Worm (Caenorhabditis elegans): ENCODE measurements around the gene sgca-1.

The sgca-1 gene

ce11 chrX:6739034-6740008 lies 50.0 kb downstream of the sgca-1 start:
- TF ChIP-seq ceh-45 (GFP tag; IDR thresholded peaks at IDR 0.05): no peak
- TF ChIP-seq F13H6.1 (tag; optimal IDR thresholded peaks at IDR 0.05): no peak
- TF ChIP-seq unc-42 (tag; optimal IDR thresholded peaks at IDR 0.05): peak; percentile 74
- peak; percentile 6 for TF ChIP-seq hlh-30 (tag; optimal IDR thresholded peaks at IDR 0.05; ENCODE audit: insufficient read depth)

- TF ChIP-seq Y22D7AL.16 (tag; optimal IDR thresholded peaks at IDR 0.05): no peak
- TF ChIP-seq fkh-6 (tag; optimal IDR thresholded peaks at IDR 0.05): no peak
- TF ChIP-seq dmd-4 (tag; optimal IDR thresholded peaks at IDR 0.05; ENCODE audit: borderline replicate concordance): no peak
- TF ChIP-seq pros-1 (tag; optimal IDR thresholded peaks at IDR 0.05): no peak
- TF ChIP-seq elt-2 (tag; optimal IDR thresholded peaks at IDR 0.05): no peak
- no peak for TF ChIP-seq ceh-6 (GFP tag; optimal IDR thresholded peaks at IDR 0.05)
- no peak for TF ChIP-seq npax-4 (tag; optimal IDR thresholded peaks at IDR 0.05)
Observed at ce11 chrX:6738535-6738934, 50.8 kb downstream of the sgca-1 start.

- TF ChIP-seq hlh-30 (tag; optimal IDR thresholded peaks at IDR 0.05; ENCODE audit: insufficient read depth): peak; percentile 74
- TF ChIP-seq tbx-2 (tag; optimal IDR thresholded peaks at IDR 0.05): peak; percentile 73
- no peak for TF ChIP-seq eyg-1 (tag; optimal IDR thresholded peaks at IDR 0.05)
- no peak for TF ChIP-seq npax-4 (tag; optimal IDR thresholded peaks at IDR 0.05)
- TF ChIP-seq ceh-18 (tag; optimal IDR thresholded peaks at IDR 0.05): peak; percentile 94
- peak; percentile 4 for TF ChIP-seq ceh-19 (GFP tag; optimal IDR thresholded peaks at IDR 0.05)
- peak; percentile 50 for TF ChIP-seq pqm-1 (tag; optimal IDR thresholded peaks at IDR 0.05)
- peak; percentile 65 for TF ChIP-seq ceh-34 (tag; optimal IDR thresholded peaks at IDR 0.05)
- TF ChIP-seq nfya-1 (tag; optimal IDR thresholded peaks at IDR 0.05): peak; percentile 55
- no peak for TF ChIP-seq sox-2 (GFP tag; IDR thresholded peaks at IDR 0.05)
- no peak for TF ChIP-seq ets-4 (tag; optimal IDR thresholded peaks at IDR 0.05)
- peak; percentile 70 for TF ChIP-seq ceh-31 (tag; optimal IDR thresholded peaks at IDR 0.05)
- peak; percentile 3 for TF ChIP-seq sdc-2 (tag; optimal IDR thresholded peaks at IDR 0.05)
- peak; percentile 62 for TF ChIP-seq pros-1 (tag; optimal IDR thresholded peaks at IDR 0.05)
- TF ChIP-seq F13H6.1 (tag; optimal IDR thresholded peaks at IDR 0.05): peak; percentile 60
- TF ChIP-seq rnt-1 (tag; optimal IDR thresholded peaks at IDR 0.05): peak; percentile 92
- peak; percentile 41 for TF ChIP-seq dve-1 (tag; optimal IDR thresholded peaks at IDR 0.05)
- TF ChIP-seq T23F11.4 (GFP tag; optimal IDR thresholded peaks at IDR 0.05): peak; percentile 41
- TF ChIP-seq sox-4 (tag; optimal IDR thresholded peaks at IDR 0.05): peak; percentile 1
- no peak for TF ChIP-seq nhr-11 (tag; optimal IDR thresholded peaks at IDR 0.05)
- TF ChIP-seq hlh-8 (tag; optimal IDR thresholded peaks at IDR 0.05): peak; percentile 57
- TF ChIP-seq fkh-6 (tag; optimal IDR thresholded peaks at IDR 0.05): no peak
- peak; percentile 85 for TF ChIP-seq ref-2 (tag; optimal IDR thresholded peaks at IDR 0.05)
- peak; percentile 80 for TF ChIP-seq elt-2 (tag; optimal IDR thresholded peaks at IDR 0.05)
- peak; percentile 38 for TF ChIP-seq K09A11.1 (tag; optimal IDR thresholded peaks at IDR 0.05; ENCODE audit: insufficient read depth)
- TF ChIP-seq unc-55 (GFP tag; optimal IDR thresholded peaks at IDR 0.05): peak; percentile 90
- TF ChIP-seq unc-42 (tag; optimal IDR thresholded peaks at IDR 0.05): peak; percentile 69
- peak; percentile 2 for TF ChIP-seq ceh-30 (tag; optimal IDR thresholded peaks at IDR 0.05)
Observed at ce11 chrX:6737329-6738008, 51.9 kb downstream of the sgca-1 start.

Measured in whole organism, late embryonic.